Worm (Caenorhabditis elegans) whole organism, L4 larva: ENCODE results near the gene F01E11.18.

Source experiments
- Y5F2A.4 ChIP-seq: fragments of 200-800 bp; sonication (Bioruptor generic); optimal IDR thresholded peaks from 2 replicates; lab custom pipeline; 2018; ENCODE audit warnings: mild to moderate bottlenecking, missing genetic modification characterization, missing compliant biosample characterization
- ama-1 ChIP-seq: fragments of 150-350 bp; optimal IDR thresholded peaks from 2 replicates; lab custom pipeline; 2014; ENCODE audit warnings: inconsistent platforms, mixed read lengths
- ceh-82 ChIP-seq: sonication (generic microtip); optimal IDR thresholded peaks from 2 replicates; lab custom pipeline; 2017; ENCODE audit warnings: missing biosample characterization, missing genetic modification characterization
- nhr-11 ChIP-seq: fragments of 150-350 bp; optimal IDR thresholded peaks from 2 replicates; lab custom pipeline; 2014; ENCODE audit warnings: missing biosample characterization, missing genetic modification characterization
- nhr-237 ChIP-seq: sonication (generic microtip); optimal IDR thresholded peaks from 2 replicates; lab custom pipeline; 2017; ENCODE audit warnings: missing biosample characterization, missing genetic modification characterization
- pqm-1 ChIP-seq: sonication (generic microtip); optimal IDR thresholded peaks from 2 replicates; lab custom pipeline; 2017; ENCODE audit warnings: missing biosample characterization, missing genetic modification characterization
- skn-1 ChIP-seq: fragments of 150-350 bp; optimal IDR thresholded peaks from 2 replicates; lab custom pipeline; 2014; ENCODE audit warnings: missing biosample characterization, missing genetic modification characterization
- unc-130 ChIP-seq: sonication (generic microtip); optimal IDR thresholded peaks from 2 replicates; lab custom pipeline; 2016; ENCODE audit warnings: missing genetic modification reagents, missing genetic modification characterization, missing compliant biosample characterization
- zip-11 ChIP-seq: fragments of 200-800 bp; sonication (Bioruptor generic); IDR thresholded peaks from 2 replicates; pipeline ENCODE4 v1.3.6; 2022; ENCODE audit warnings: missing genetic modification characterization, missing compliant biosample characterization

ce11 chrX:7028836-7029235 is 39.4 kb downstream of the F01E11.18 start, which contains the start of gene flp-26:
- TF ChIP-seq zip-11 (GFP tag; lab: Robert Waterston, UW) (no peak), ama-1 (no peak), ceh-82 (no peak), pqm-1 (tag; lab: Kevin White, UChicago) (no peak), skn-1 (tag; lab: Kevin White, UChicago) (no peak), nhr-237 (tag; lab: Kevin White, UChicago) (no peak), nhr-11 (tag; lab: Kevin White, UChicago) (no peak), Y5F2A.4 (GFP tag; lab: Kevin White, UChicago) (no peak), unc-130 (no peak)
